Fruit fly (Drosophila melanogaster) whole organism, embryonic: Measurements from ENCODE around the gene Nepl12.
A peak's percentile ranks its signal among the peaks of the same experiment; 100 is the strongest.

Source experiments
- Abd-B ChIP-seq: fragments of 200-800 bp; sonication (Bioruptor generic); optimal IDR thresholded peaks from 2 replicates; lab custom pipeline; 2018; ENCODE audit warnings: missing biosample characterization, mild to moderate bottlenecking, missing genetic modification characterization, moderate library complexity
- Atf-2 ChIP-seq: fragments of 200-800 bp; sonication (Bioruptor generic); optimal IDR thresholded peaks from 2 replicates; lab custom pipeline; 2016; ENCODE audit warnings: missing biosample characterization, missing genetic modification characterization
- BEAF-32 ChIP-seq: fragments of 200-800 bp; sonication (Bioruptor generic); optimal IDR thresholded peaks from 3 replicates; lab custom pipeline; 2017; ENCODE audit warnings: missing biosample characterization, missing genetic modification characterization, mild to moderate bottlenecking, moderate library complexity, missing genetic modification reagents
- CG11093 ChIP-seq: fragments of 200-800 bp; sonication (Bioruptor generic); IDR thresholded peaks from 3 replicates; pipeline ENCODE4 v1.3.6; 2022; ENCODE audit warnings: missing biosample characterization, missing genetic modification characterization
- CG12659 ChIP-seq: fragments of 200-800 bp; sonication (Bioruptor generic); optimal IDR thresholded peaks from 3 replicates; lab custom pipeline; 2017; ENCODE audit warnings: mild to moderate bottlenecking, missing biosample characterization, missing genetic modification reagents, missing genetic modification characterization
- CG13287 ChIP-seq: fragments of 200-800 bp; sonication (Bioruptor generic); IDR thresholded peaks from 2 replicates; pipeline ENCODE4 v1.3.6; 2022; ENCODE audit warnings: missing biosample characterization, missing genetic modification characterization; ENCODE audit not compliant: partially characterized antibody
- CG1602 ChIP-seq: fragments of 200-800 bp; sonication (Bioruptor generic); optimal IDR thresholded peaks from 3 replicates; lab custom pipeline; 2016; ENCODE audit warnings: missing biosample characterization, missing genetic modification characterization
- CG17361 ChIP-seq: fragments of 200-800 bp; sonication (Bioruptor generic); IDR thresholded peaks from 3 replicates; pipeline ENCODE4 v1.3.6; 2022; ENCODE audit warnings: missing biosample characterization, missing genetic modification characterization
- CG30403 ChIP-seq: fragments of 200-800 bp; sonication (Bioruptor generic); optimal IDR thresholded peaks from 3 replicates; lab custom pipeline; 2016; ENCODE audit warnings: missing biosample characterization, missing genetic modification characterization
- CG33213 ChIP-seq: fragments of 200-800 bp; sonication (Bioruptor generic); optimal IDR thresholded peaks from 3 replicates; lab custom pipeline; 2016; ENCODE audit warnings: missing biosample characterization, missing genetic modification characterization
- CG3407 ChIP-seq: fragments of 200-800 bp; sonication (Bioruptor generic); optimal IDR thresholded peaks from 2 replicates; lab custom pipeline; 2018; ENCODE audit warnings: missing biosample characterization, mild to moderate bottlenecking, missing genetic modification characterization
- CG4617 ChIP-seq: fragments of 200-800 bp; sonication (Bioruptor generic); optimal IDR thresholded peaks from 3 replicates; lab custom pipeline; 2016; ENCODE audit warnings: missing biosample characterization, missing genetic modification characterization, borderline replicate concordance
- CG4854 ChIP-seq: fragments of 200-800 bp; sonication (Bioruptor generic); optimal IDR thresholded peaks from 2 replicates; lab custom pipeline; 2016; ENCODE audit warnings: missing biosample characterization, missing genetic modification characterization, inconsistent platforms
- CG5245 ChIP-seq: fragments of 200-800 bp; sonication (Bioruptor generic); optimal IDR thresholded peaks from 3 replicates; lab custom pipeline; 2016; ENCODE audit warnings: missing biosample characterization, missing genetic modification characterization
- CG6272 ChIP-seq: fragments of 200-800 bp; sonication (Bioruptor generic); IDR thresholded peaks from 2 replicates; pipeline ENCODE4 v1.3.6; 2022; ENCODE audit warnings: missing biosample characterization, missing genetic modification characterization
- CG6813 ChIP-seq: fragments of 200-800 bp; sonication (Bioruptor generic); optimal IDR thresholded peaks from 2 replicates; lab custom pipeline; 2017; ENCODE audit warnings: missing biosample characterization, missing genetic modification characterization, mild to moderate bottlenecking, moderate library complexity, missing genetic modification reagents
- CG7928 ChIP-seq: fragments of 200-800 bp; sonication (Bioruptor generic); optimal IDR thresholded peaks from 2 replicates; lab custom pipeline; 2017; ENCODE audit warnings: missing biosample characterization, mild to moderate bottlenecking, missing genetic modification characterization
- CG7963 ChIP-seq: fragments of 200-800 bp; sonication (Bioruptor generic); IDR thresholded peaks from 3 replicates; pipeline ENCODE4 v1.3.6; 2022; ENCODE audit warnings: missing biosample characterization, missing genetic modification characterization; ENCODE audit not compliant: partially characterized antibody
- CG9797 ChIP-seq: fragments of 200-800 bp; sonication (Bioruptor generic); optimal IDR thresholded peaks from 3 replicates; lab custom pipeline; 2018; ENCODE audit warnings: missing biosample characterization, mild to moderate bottlenecking, missing genetic modification characterization
- CG9932 ChIP-seq: fragments of 200-800 bp; sonication (Bioruptor generic); IDR thresholded peaks from 2 replicates; pipeline ENCODE4 v1.3.6; 2022; ENCODE audit warnings: missing biosample characterization, missing genetic modification characterization
- Dad ChIP-seq: fragments of 200-800 bp; sonication (Bioruptor generic); optimal IDR thresholded peaks from 3 replicates; lab custom pipeline; 2016; ENCODE audit warnings: missing biosample characterization, missing genetic modification characterization
- Dip2 ChIP-seq: fragments of 200-800 bp; sonication (Bioruptor generic); IDR thresholded peaks from 2 replicates; pipeline ENCODE4 v1.3.6; 2022; ENCODE audit warnings: missing biosample characterization, missing genetic modification characterization
- ERR ChIP-seq: fragments of 200-800 bp; sonication (Bioruptor generic); optimal IDR thresholded peaks from 2 replicates; lab custom pipeline; 2016; ENCODE audit warnings: missing biosample characterization, missing genetic modification characterization
- H2.0 ChIP-seq: fragments of 200-800 bp; sonication (Bioruptor generic); IDR thresholded peaks from 2 replicates; pipeline ENCODE4 v1.3.6; 2022; ENCODE audit warnings: missing biosample characterization, missing genetic modification characterization
- Hand ChIP-seq: fragments of 200-800 bp; sonication (Bioruptor generic); optimal IDR thresholded peaks from 2 replicates; lab custom pipeline; 2017; ENCODE audit warnings: mild to moderate bottlenecking, missing biosample characterization, missing genetic modification reagents, missing genetic modification characterization
- Jarid2 ChIP-seq: fragments of 200-800 bp; sonication (Bioruptor generic); optimal IDR thresholded peaks from 3 replicates; lab custom pipeline; 2017; ENCODE audit warnings: mild to moderate bottlenecking, missing biosample characterization, missing genetic modification reagents, missing genetic modification characterization
- Med ChIP-seq: fragments of 200-800 bp; sonication (Bioruptor generic); peaks from one replicate; lab custom pipeline; 2016; ENCODE audit warnings: missing biosample characterization, missing genetic modification characterization, mild to moderate bottlenecking, inconsistent platforms, moderate library complexity
- Myb ChIP-seq: fragments of 200-800 bp; sonication (Bioruptor generic); optimal IDR thresholded peaks from 2 replicates; lab custom pipeline; 2016; ENCODE audit warnings: missing biosample characterization, missing genetic modification characterization
- Scr ChIP-seq: fragments of 200-800 bp; sonication (Bioruptor generic); IDR thresholded peaks from 2 replicates; pipeline ENCODE4 v1.3.6; 2022; ENCODE audit warnings: missing biosample characterization, missing genetic modification characterization; ENCODE audit not compliant: partially characterized antibody
- Side ChIP-seq: fragments of 200-800 bp; sonication (Bioruptor generic); optimal IDR thresholded peaks from 2 replicates; lab custom pipeline; 2016; ENCODE audit warnings: missing biosample characterization, missing genetic modification characterization
- Sry-δ ChIP-seq: fragments of 200-800 bp; sonication (Bioruptor generic); optimal IDR thresholded peaks from 2 replicates; lab custom pipeline; 2016; ENCODE audit warnings: missing biosample characterization, missing genetic modification characterization
- TFAM ChIP-seq: fragments of 200-800 bp; sonication (Bioruptor generic); optimal IDR thresholded peaks from 2 replicates; lab custom pipeline; 2017; ENCODE audit warnings: missing biosample characterization, missing genetic modification characterization, inconsistent platforms
- Vsx1 ChIP-seq: fragments of 200-800 bp; sonication (Bioruptor generic); optimal IDR thresholded peaks from 2 replicates; lab custom pipeline; 2017; ENCODE audit warnings: missing biosample characterization, mild to moderate bottlenecking, missing genetic modification characterization, missing genetic modification reagents
- Xbp1 ChIP-seq: fragments of 200-800 bp; sonication (Bioruptor generic); optimal IDR thresholded peaks from 3 replicates; lab custom pipeline; 2016; ENCODE audit warnings: missing biosample characterization, mild to moderate bottlenecking, missing genetic modification characterization
- br ChIP-seq: fragments of >200 bp; optimal IDR thresholded peaks from 2 replicates; lab custom pipeline; 2017
- corto ChIP-seq: fragments of 200-800 bp; sonication (Bioruptor generic); optimal IDR thresholded peaks from 2 replicates; lab custom pipeline; 2016; ENCODE audit warnings: missing biosample characterization, mild to moderate bottlenecking, missing genetic modification characterization, moderate library complexity
- croc ChIP-seq: fragments of 200-800 bp; sonication (Bioruptor generic); conservative IDR thresholded peaks from 3 replicates; pipeline ENCODE4 v1.3.6; 2022; ENCODE audit warnings: missing biosample characterization, missing genetic modification characterization
- crp ChIP-seq, 2 experiments: fragments of 200-800 bp; sonication (Bioruptor generic); optimal IDR thresholded peaks; 2 replicates in 1 of 2; 3 replicates in 1 of 2; lab custom pipeline; 2017; ENCODE audit warnings: missing biosample characterization in 2 of 2, missing genetic modification characterization in 2 of 2, mild to moderate bottlenecking in 1 of 2, moderate library complexity in 1 of 2
- da ChIP-seq: fragments of 200-800 bp; sonication (Bioruptor generic); optimal IDR thresholded peaks from 2 replicates; lab custom pipeline; 2016; ENCODE audit warnings: missing biosample characterization, missing genetic modification characterization
- fd102C ChIP-seq: fragments of 200-800 bp; sonication (Bioruptor generic); optimal IDR thresholded peaks from 2 replicates; lab custom pipeline; 2018; ENCODE audit warnings: missing biosample characterization, mild to moderate bottlenecking, missing genetic modification characterization, moderate library complexity
- grn ChIP-seq: fragments of 200-800 bp; sonication (Bioruptor generic); optimal IDR thresholded peaks from 3 replicates; lab custom pipeline; 2017; ENCODE audit warnings: missing biosample characterization, missing genetic modification characterization
- luna ChIP-seq: fragments of 200-800 bp; sonication (Bioruptor generic); optimal IDR thresholded peaks from 2 replicates; lab custom pipeline; 2016; ENCODE audit warnings: missing biosample characterization, missing genetic modification characterization
- maf-S ChIP-seq: fragments of 200-800 bp; sonication (Bioruptor generic); optimal IDR thresholded peaks from 2 replicates; lab custom pipeline; 2016; ENCODE audit warnings: missing biosample characterization, missing genetic modification characterization
- onecut ChIP-seq: fragments of 200-800 bp; sonication (Bioruptor generic); IDR thresholded peaks from 2 replicates; pipeline ENCODE4 v1.3.6; 2022; ENCODE audit warnings: missing biosample characterization, missing genetic modification characterization
- pho ChIP-seq: fragments of 200-800 bp; sonication (Bioruptor generic); optimal IDR thresholded peaks from 2 replicates; lab custom pipeline; 2016; ENCODE audit warnings: missing biosample characterization, missing genetic modification characterization
- shn ChIP-seq: fragments of 200-800 bp; sonication (Bioruptor generic); optimal IDR thresholded peaks from 3 replicates; lab custom pipeline; 2016; ENCODE audit warnings: missing biosample characterization, missing genetic modification characterization
- sim ChIP-seq: fragments of 200-800 bp; sonication (Bioruptor generic); IDR thresholded peaks from 2 replicates; pipeline ENCODE4 v1.3.6; 2022; ENCODE audit warnings: missing biosample characterization, missing genetic modification characterization
- sima ChIP-seq: fragments of 200-800 bp; sonication (Bioruptor generic); optimal IDR thresholded peaks from 2 replicates; lab custom pipeline; 2016; ENCODE audit warnings: missing biosample characterization, missing genetic modification characterization
- slbo ChIP-seq: fragments of 200-800 bp; sonication (Bioruptor generic); IDR thresholded peaks from 2 replicates; pipeline ENCODE4 v1.3.6; 2022; ENCODE audit warnings: missing biosample characterization, missing genetic modification characterization
- slp2 ChIP-seq: fragments of 200-800 bp; sonication (Bioruptor generic); optimal IDR thresholded peaks from 2 replicates; lab custom pipeline; 2016; ENCODE audit warnings: missing biosample characterization, missing genetic modification characterization
- tio ChIP-seq: fragments of 200-800 bp; sonication (Bioruptor generic); optimal IDR thresholded peaks from 2 replicates; lab custom pipeline; 2017; ENCODE audit warnings: missing biosample characterization, missing genetic modification characterization, inconsistent platforms
- usp ChIP-seq: fragments of >200 bp; optimal IDR thresholded peaks from 2 replicates; lab custom pipeline; 2017; ENCODE audit warnings: missing biosample characterization, missing genetic modification characterization

Nepl12 gene

DNA sequence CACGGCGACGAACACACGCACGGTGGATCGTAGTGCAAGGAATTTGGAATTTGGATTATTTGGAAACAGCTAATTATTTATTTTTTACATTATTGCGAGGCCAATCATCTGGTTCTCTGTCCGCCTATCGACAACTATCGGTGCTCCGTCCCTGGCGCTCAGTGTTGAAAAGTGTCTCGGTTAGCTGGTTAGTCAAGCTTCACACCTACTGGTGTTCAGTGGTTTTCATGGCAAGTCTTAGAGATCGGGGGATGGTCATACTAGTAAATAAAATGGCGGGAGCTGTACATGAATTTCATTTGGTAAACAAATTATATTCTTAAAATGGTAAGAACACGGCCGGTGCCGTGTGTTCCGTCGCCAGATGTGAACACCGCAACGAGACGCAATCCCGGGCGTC is 35.6 kb downstream of the Nepl12 start, which contains the start of the genes trbd and dmt (continued):
- TF ChIP-seq luna (peak; percentile 46), CG4854 (GFP tag; lab: Kevin White, UChicago) (no peak), Side (GFP tag; lab: Kevin White, UChicago) (peak; percentile 46), CG33213 (peak; percentile 92), slp2 (GFP tag; lab: Kevin White, UChicago) (peak; percentile 39), CG13287 (GFP tag; lab: Robert Waterston, UW) (no peak), ERR (GFP tag; lab: Kevin White, UChicago) (peak; percentile 55), crp (GFP tag; optimal IDR thresholded peaks at IDR 0.05; lab: Kevin White, UChicago) (peak; percentile 45 to 92), pho (GFP tag; lab: Kevin White, UChicago) (peak; percentile 76), Hand (no peak), Sry-δ (GFP tag; lab: Kevin White, UChicago) (peak; percentile 83), slbo (GFP tag; lab: Robert Waterston, UW) (no peak), sim (GFP tag; lab: Robert Waterston, UW) (no peak), usp (no peak), CG7963 (GFP tag; lab: Robert Waterston, UW) (no peak), grn (GFP tag; lab: Kevin White, UChicago) (no peak), CG12659 (GFP tag; lab: Kevin White, UChicago) (peak; percentile 95), maf-S (GFP tag; lab: Kevin White, UChicago) (peak; percentile 69), Atf-2 (GFP tag; lab: Kevin White, UChicago) (peak; percentile 17), CG6813 (no peak), tio (GFP tag; lab: Kevin White, UChicago) (no peak), H2.0 (GFP tag; lab: Robert Waterston, UW) (no peak), CG17361 (GFP tag; lab: Robert Waterston, UW) (no peak), shn (GFP tag; lab: Kevin White, UChicago) (peak; percentile 37), CG7928 (GFP tag; lab: Kevin White, UChicago) (peak; percentile 99), Med (GFP tag; lab: Kevin White, UChicago) (peak; percentile 98), CG6272 (GFP tag; lab: Robert Waterston, UW) (0 out of 2 replicates have a peak, but pooled peaks have one; percentile 38), CG4617 (peak; percentile 99), CG5245 (peak; percentile 28), Scr (GFP tag; lab: Robert Waterston, UW) (no peak), sima (GFP tag; lab: Kevin White, UChicago) (peak; percentile 24), CG3407 (GFP tag; lab: Kevin White, UChicago) (no peak), corto (no peak), CG1602 (GFP tag; lab: Kevin White, UChicago) (peak; percentile 40), onecut (GFP tag; lab: Robert Waterston, UW) (peak; percentile 28), croc (GFP tag; lab: Robert Waterston, UW) (0 out of 3 replicates have a peak, but pooled peaks have one; percentile 13), Myb (GFP tag; lab: Kevin White, UChicago) (peak; percentile 78), CG9797 (peak; percentile 96), CG9932 (GFP tag; lab: Robert Waterston, UW) (no peak), CG30403 (peak; percentile 58), Abd-B (GFP tag; lab: Kevin White, UChicago) (no peak), Vsx1 (GFP tag; lab: Kevin White, UChicago) (peak; percentile 99), CG11093 (GFP tag; lab: Robert Waterston, UW) (no peak), BEAF-32 (GFP tag; lab: Kevin White, UChicago) (peak; percentile 82), Jarid2 (GFP tag; lab: Kevin White, UChicago) (no peak), Dip2 (GFP tag; lab: Robert Waterston, UW) (no peak), Xbp1 (GFP tag; lab: Kevin White, UChicago) (peak; percentile 77), TFAM (GFP tag; lab: Kevin White, UChicago) (no peak), Dad (GFP tag; lab: Kevin White, UChicago) (peak; percentile 66), fd102C (peak; percentile 55), da (GFP tag; lab: Kevin White, UChicago) (peak; percentile 60), br (no peak)
